Worm (Caenorhabditis elegans) whole organism, young adult: ENCODE data around the gene F14B8.6.

ENCODE experiments used
- B0035.1 ChIP-seq: sonication (generic microtip); optimal IDR thresholded peaks from 2 replicates; lab custom pipeline; 2016; ENCODE audit warnings: missing genetic modification characterization, mild to moderate bottlenecking, missing compliant biosample characterization, missing genotype, missing genetic modification reagents
- B0261.1 ChIP-seq: sonication (generic microtip); optimal IDR thresholded peaks from 2 replicates; lab custom pipeline; 2016; ENCODE audit warnings: mild to moderate bottlenecking, missing genetic modification characterization, moderate library complexity, missing compliant biosample characterization
- D2030.7 ChIP-seq: fragments of 200-800 bp; sonication (Bioruptor generic); IDR thresholded peaks from 2 replicates; pipeline ENCODE4 v1.3.6; 2022; ENCODE audit warnings: missing genetic modification reagents, missing genetic modification characterization, missing compliant biosample characterization
- F10E7.11 ChIP-seq: sonication (generic microtip); optimal IDR thresholded peaks from 2 replicates; lab custom pipeline; 2017; ENCODE audit warnings: mild to moderate bottlenecking, missing genetic modification characterization, moderate library complexity, missing compliant biosample characterization
- F22D6.2 ChIP-seq: sonication (generic microtip); optimal IDR thresholded peaks from 2 replicates; lab custom pipeline; 2016; ENCODE audit warnings: mild to moderate bottlenecking, missing genetic modification characterization, missing compliant biosample characterization
- F39B2.1 ChIP-seq: fragments of 200-800 bp; sonication (Bioruptor generic); IDR thresholded peaks from 2 replicates; pipeline ENCODE4 v1.3.6; 2022; ENCODE audit warnings: missing genetic modification reagents, missing genetic modification characterization, missing compliant biosample characterization
- K11D2.4 ChIP-seq: fragments of 200-800 bp; sonication (Bioruptor generic); IDR thresholded peaks from 2 replicates; pipeline ENCODE4 v1.3.6; 2022; ENCODE audit warnings: missing genetic modification reagents, missing genetic modification characterization, missing compliant biosample characterization
- K12H6.12 ChIP-seq: fragments of 200-800 bp; sonication (Bioruptor generic); optimal IDR thresholded peaks from 2 replicates; lab custom pipeline; 2018; ENCODE audit warnings: mild to moderate bottlenecking, missing genetic modification characterization, missing compliant biosample characterization
- Y53F4B.3 ChIP-seq: fragments of 200-800 bp; sonication (Bioruptor generic); IDR thresholded peaks from 2 replicates; pipeline ENCODE4 v1.3.6; 2022; ENCODE audit warnings: missing genetic modification reagents, missing genetic modification characterization, missing compliant biosample characterization
- Y79H2A.3 ChIP-seq: fragments of 200-800 bp; sonication (Bioruptor generic); conservative IDR thresholded peaks from 2 replicates; pipeline ENCODE4 v1.3.6; 2022; ENCODE audit warnings: missing genetic modification reagents, missing genetic modification characterization, missing compliant biosample characterization
- ama-1 ChIP-seq, 3 experiments: fragments of 150-350 bp in 1 of 3; sonication (generic microtip) in 2 of 3; optimal IDR thresholded peaks; 2 replicates each; lab custom pipeline; 2014 to 2018; ENCODE audit warnings: missing biosample characterization in 2 of 3, missing genetic modification characterization in 2 of 3, missing genetic modification reagents in 2 of 3
- aptf-2 ChIP-seq: fragments of 200-800 bp; sonication (Bioruptor generic); conservative IDR thresholded peaks from 2 replicates; pipeline ENCODE4 v1.3.6; 2022; ENCODE audit warnings: missing genetic modification reagents, missing genetic modification characterization, missing compliant biosample characterization
- aptf-3 ChIP-seq: fragments of 200-800 bp; sonication (Bioruptor generic); IDR thresholded peaks from 2 replicates; pipeline ENCODE4 v1.3.6; 2022; ENCODE audit warnings: missing genetic modification characterization, missing compliant biosample characterization
- atf-7 ChIP-seq: sonication (generic microtip); optimal IDR thresholded peaks from 2 replicates; lab custom pipeline; 2017; ENCODE audit warnings: mild to moderate bottlenecking, missing genetic modification characterization, missing compliant biosample characterization
- attf-5 ChIP-seq: fragments of 200-800 bp; sonication (Bioruptor generic); optimal IDR thresholded peaks from 2 replicates; lab custom pipeline; 2018; ENCODE audit warnings: mild to moderate bottlenecking, missing genetic modification characterization, missing compliant biosample characterization
- ceh-100 ChIP-seq: fragments of 200-800 bp; sonication (Bioruptor generic); IDR thresholded peaks from 2 replicates; pipeline ENCODE4 v1.3.6; 2022; ENCODE audit warnings: missing genetic modification reagents, missing genetic modification characterization, missing compliant biosample characterization
- ceh-27 ChIP-seq: fragments of 200-800 bp; sonication (Bioruptor generic); optimal IDR thresholded peaks from 2 replicates; lab custom pipeline; 2018; ENCODE audit warnings: mild to moderate bottlenecking, missing genetic modification characterization, moderate library complexity, missing compliant biosample characterization
- ceh-79 ChIP-seq: sonication (generic microtip); optimal IDR thresholded peaks from 2 replicates; lab custom pipeline; 2017; ENCODE audit warnings: mild to moderate bottlenecking, missing genetic modification characterization, missing compliant biosample characterization
- egl-44 ChIP-seq: fragments of 200-800 bp; sonication (Bioruptor generic); IDR thresholded peaks from 2 replicates; pipeline ENCODE4 v1.3.6; 2022; ENCODE audit warnings: missing genetic modification reagents, missing genetic modification characterization, missing compliant biosample characterization
- egrh-3 ChIP-seq: fragments of 200-800 bp; sonication (Bioruptor generic); IDR thresholded peaks from 2 replicates; pipeline ENCODE4 v1.3.6; 2022; ENCODE audit warnings: missing genetic modification reagents, missing genetic modification characterization, missing compliant biosample characterization
- ets-4 ChIP-seq: fragments of 200-800 bp; sonication (Bioruptor generic); optimal IDR thresholded peaks from 2 replicates; lab custom pipeline; 2018; ENCODE audit warnings: mild to moderate bottlenecking, missing genetic modification characterization, missing compliant biosample characterization
- gei-17 ChIP-seq: fragments of 200-800 bp; sonication (Bioruptor generic); optimal IDR thresholded peaks from 2 replicates; lab custom pipeline; 2018; ENCODE audit warnings: mild to moderate bottlenecking, missing genetic modification characterization, missing compliant biosample characterization
- him-1 ChIP-seq: sonication (generic microtip); optimal IDR thresholded peaks from 2 replicates; lab custom pipeline; 2016; ENCODE audit warnings: missing genotype, missing genetic modification reagents, missing genetic modification characterization, missing compliant biosample characterization
- hlh-12 ChIP-seq: sonication (generic microtip); optimal IDR thresholded peaks from 2 replicates; lab custom pipeline; 2016; ENCODE audit warnings: missing genetic modification characterization, missing compliant biosample characterization
- hmg-1.2 ChIP-seq: fragments of 200-800 bp; sonication (Bioruptor generic); IDR thresholded peaks from 2 replicates; pipeline ENCODE4 v1.3.6; 2022; ENCODE audit warnings: missing genetic modification reagents, missing genetic modification characterization, missing compliant biosample characterization
- hmg-20 ChIP-seq: fragments of 200-800 bp; sonication (Bioruptor generic); IDR thresholded peaks from 2 replicates; pipeline ENCODE4 v1.3.6; 2022; ENCODE audit warnings: missing genetic modification reagents, missing genetic modification characterization, missing compliant biosample characterization
- hrde-1 ChIP-seq: sonication (generic microtip); optimal IDR thresholded peaks from 2 replicates; lab custom pipeline; 2016; ENCODE audit warnings: missing genetic modification characterization, mild to moderate bottlenecking, missing compliant biosample characterization, moderate library complexity, missing genotype, missing genetic modification reagents, borderline replicate concordance
- hsf-1 ChIP-seq: fragments of 200-800 bp; sonication (Bioruptor generic); IDR thresholded peaks from 2 replicates; pipeline ENCODE4 v1.3.6; 2022; ENCODE audit warnings: missing genetic modification reagents, missing genetic modification characterization, missing compliant biosample characterization
- lin-26 ChIP-seq: fragments of 200-800 bp; sonication (Bioruptor generic); IDR thresholded peaks from 2 replicates; pipeline ENCODE4 v1.3.6; 2022; ENCODE audit warnings: missing genetic modification reagents, missing genetic modification characterization, missing compliant biosample characterization
- lin-54 ChIP-seq: fragments of 200-800 bp; sonication (Bioruptor generic); optimal IDR thresholded peaks from 2 replicates; lab custom pipeline; 2018; ENCODE audit warnings: mild to moderate bottlenecking, missing genetic modification characterization, missing compliant biosample characterization
- lir-1 ChIP-seq: fragments of 200-800 bp; sonication (Bioruptor generic); conservative IDR thresholded peaks from 2 replicates; pipeline ENCODE4 v1.3.6; 2022; ENCODE audit warnings: missing genetic modification reagents, missing genetic modification characterization, missing compliant biosample characterization
- madf-10 ChIP-seq: sonication (generic microtip); optimal IDR thresholded peaks from 2 replicates; lab custom pipeline; 2016; ENCODE audit warnings: mild to moderate bottlenecking, missing genetic modification characterization, missing compliant biosample characterization
- madf-3 ChIP-seq: fragments of 200-800 bp; sonication (Bioruptor generic); IDR thresholded peaks from 2 replicates; pipeline ENCODE4 v1.3.6; 2022; ENCODE audit warnings: missing genetic modification reagents, missing genetic modification characterization, missing compliant biosample characterization
- madf-6 ChIP-seq: fragments of 200-800 bp; sonication (Bioruptor generic); IDR thresholded peaks from 2 replicates; pipeline ENCODE4 v1.3.6; 2022; ENCODE audit warnings: missing genetic modification reagents, missing genetic modification characterization, missing compliant biosample characterization
- madf-8 ChIP-seq: fragments of 200-800 bp; sonication (Bioruptor generic); conservative IDR thresholded peaks from 2 replicates; pipeline ENCODE4 v1.3.6; 2022; ENCODE audit warnings: missing genetic modification reagents, missing genetic modification characterization, missing compliant biosample characterization
- mxl-1 ChIP-seq: sonication (generic microtip); optimal IDR thresholded peaks from 2 replicates; lab custom pipeline; 2016; ENCODE audit warnings: missing genetic modification characterization, missing compliant biosample characterization
- nfya-2 ChIP-seq: fragments of 200-800 bp; sonication (Bioruptor generic); IDR thresholded peaks from 2 replicates; pipeline ENCODE4 v1.3.6; 2022; ENCODE audit warnings: missing genetic modification reagents, missing genetic modification characterization, missing compliant biosample characterization
- nhr-80 ChIP-seq: sonication (generic microtip); optimal IDR thresholded peaks from 2 replicates; lab custom pipeline; 2016; ENCODE audit warnings: missing genetic modification characterization, missing compliant biosample characterization
- nhr-90 ChIP-seq: sonication (generic microtip); optimal IDR thresholded peaks from 2 replicates; lab custom pipeline; 2016; ENCODE audit warnings: missing genotype, mild to moderate bottlenecking, missing genetic modification characterization, missing compliant biosample characterization
- pha-4 ChIP-seq: fragments of 150-350 bp; sonication (generic microtip); optimal IDR thresholded peaks from 2 replicates; lab custom pipeline; 2014; ENCODE audit warnings: missing biosample characterization, missing genetic modification reagents, missing genetic modification characterization
- sea-2 ChIP-seq: fragments of 200-800 bp; sonication (Bioruptor generic); IDR thresholded peaks from 2 replicates; pipeline ENCODE4 v1.3.6; 2022; ENCODE audit warnings: missing genetic modification characterization, missing compliant biosample characterization
- snpc-1.1 ChIP-seq: sonication (generic microtip); optimal IDR thresholded peaks from 2 replicates; lab custom pipeline; 2017; ENCODE audit warnings: missing genetic modification characterization, mild to moderate bottlenecking, missing compliant biosample characterization, antibody characterized with exemption, moderate library complexity, missing genotype, missing genetic modification reagents; ENCODE audit not compliant: insufficient read depth
- tbp1 ChIP-seq: fragments of 200-800 bp; sonication (Bioruptor generic); optimal IDR thresholded peaks from 2 replicates; lab custom pipeline; 2018; ENCODE audit warnings: mild to moderate bottlenecking, missing genetic modification characterization, missing compliant biosample characterization
- tbx-9 ChIP-seq: sonication (generic microtip); optimal IDR thresholded peaks from 2 replicates; lab custom pipeline; 2016; ENCODE audit warnings: borderline replicate concordance, missing genetic modification characterization, inconsistent platforms, missing compliant biosample characterization
- xnd-1 ChIP-seq: sonication (generic microtip); optimal IDR thresholded peaks from 2 replicates; lab custom pipeline; 2016; ENCODE audit warnings: missing genotype, missing genetic modification reagents, missing genetic modification characterization, missing compliant biosample characterization
- zfh-2 ChIP-seq: fragments of 200-800 bp; sonication (Bioruptor generic); conservative IDR thresholded peaks from 2 replicates; pipeline ENCODE4 v1.3.6; 2022; ENCODE audit warnings: missing genetic modification reagents, missing genetic modification characterization, missing compliant biosample characterization
- zim-3 ChIP-seq: sonication (generic microtip); optimal IDR thresholded peaks from 2 replicates; lab custom pipeline; 2017; ENCODE audit warnings: mild to moderate bottlenecking, missing genetic modification characterization, moderate library complexity, missing compliant biosample characterization
- ztf-18 ChIP-seq: sonication (generic microtip); optimal IDR thresholded peaks from 2 replicates; lab custom pipeline; 2016; ENCODE audit warnings: missing genotype, mild to moderate bottlenecking, missing genetic modification characterization, missing compliant biosample characterization
- ztf-28 ChIP-seq: fragments of 200-800 bp; sonication (Bioruptor generic); IDR thresholded peaks from 2 replicates; pipeline ENCODE4 v1.3.6; 2022; ENCODE audit warnings: missing genetic modification reagents, missing genetic modification characterization, missing compliant biosample characterization

Gene F14B8.6

DNA sequence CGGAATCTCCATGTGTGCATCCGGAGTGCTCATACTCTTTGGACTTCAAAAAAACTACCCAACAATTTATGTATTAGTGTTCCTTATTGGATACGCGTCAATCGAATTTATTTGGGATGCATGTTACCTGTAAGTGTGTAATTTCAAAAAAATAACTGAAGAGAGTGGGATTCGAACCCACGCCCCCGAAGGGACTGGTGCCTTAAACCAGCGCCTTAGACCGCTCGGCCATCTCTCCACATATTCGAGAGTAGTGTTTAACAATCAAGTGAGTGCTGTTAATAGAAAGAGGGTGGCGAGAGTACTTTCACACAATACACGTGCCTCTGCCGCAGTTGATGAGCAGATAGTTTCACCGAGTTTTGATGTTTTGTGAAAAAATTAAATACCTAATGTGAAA is 29.3 kb downstream of the F14B8.6 start:
- TF ChIP-seq ceh-79 (tag; lab: Kevin White, UChicago) (peak; percentile 57), tbp1 (GFP tag; lab: Kevin White, UChicago) (peak; percentile 95), F10E7.11 (tag; lab: Kevin White, UChicago) (no peak), aptf-2 (GFP tag; lab: Robert Waterston, UW) (no peak), gei-17 (GFP tag; lab: Kevin White, UChicago) (peak; percentile 48), nfya-2 (no peak), madf-8 (GFP tag; lab: Robert Waterston, UW) (no peak), madf-10 (tag; lab: Kevin White, UChicago) (peak; percentile 49), sea-2 (GFP tag; lab: Robert Waterston, UW) (no peak), Y53F4B.3 (GFP tag; lab: Robert Waterston, UW) (0 out of 2 replicates have a peak, but pooled peaks have one; percentile 39), ama-1 (optimal IDR thresholded peaks at IDR 0.05; lab: Kevin White, UChicago) (no peak), ama-1 (GFP tag; optimal IDR thresholded peaks at IDR 0.05; lab: Kevin White, UChicago) (peak; percentile 42 to 73), attf-5 (GFP tag; lab: Kevin White, UChicago) (peak; percentile 55), F39B2.1 (GFP tag; lab: Robert Waterston, UW) (no peak), xnd-1 (tag; lab: Kevin White, UChicago) (no peak), egl-44 (GFP tag; lab: Robert Waterston, UW) (0 out of 2 replicates have a peak, but pooled peaks have one; percentile 72), lir-1 (GFP tag; lab: Robert Waterston, UW) (no peak), hmg-1.2 (GFP tag; lab: Robert Waterston, UW) (peak; percentile 80), ets-4 (no peak), K11D2.4 (GFP tag; lab: Robert Waterston, UW) (0 out of 2 replicates have a peak, but pooled peaks have one; percentile 11), ztf-18 (no peak), D2030.7 (GFP tag; lab: Robert Waterston, UW) (peak; percentile 69), madf-6 (no peak), him-1 (peak; percentile 88), hrde-1 (tag; lab: Kevin White, UChicago) (peak; percentile 71), hlh-12 (tag; lab: Kevin White, UChicago) (peak; percentile 46), ztf-28 (GFP tag; lab: Robert Waterston, UW) (no peak), aptf-3 (0 out of 2 replicates have a peak, but pooled peaks have one; percentile 49), mxl-1 (tag; lab: Kevin White, UChicago) (peak; percentile 72), F22D6.2 (tag; lab: Kevin White, UChicago) (no peak), atf-7 (tag; lab: Kevin White, UChicago) (no peak), hmg-20 (GFP tag; lab: Robert Waterston, UW) (peak; percentile 56; the same call in 1 of the 2 replicates), snpc-1.1 (peak; percentile 1), B0261.1 (peak; percentile 93), ceh-27 (GFP tag; lab: Kevin White, UChicago) (peak; percentile 19), K12H6.12 (tag; lab: Kevin White, UChicago) (peak; percentile 43), tbx-9 (tag; lab: Kevin White, UChicago) (no peak), zfh-2 (GFP tag; lab: Robert Waterston, UW) (no peak), nhr-90 (tag; lab: Kevin White, UChicago) (peak; percentile 82), egrh-3 (GFP tag; lab: Robert Waterston, UW) (peak; percentile 32), Y79H2A.3 (GFP tag; lab: Robert Waterston, UW) (no peak), lin-54 (GFP tag; lab: Kevin White, UChicago) (peak; percentile 42), ceh-100 (GFP tag; lab: Robert Waterston, UW) (peak; percentile 59), hsf-1 (GFP tag; lab: Robert Waterston, UW) (no peak), lin-26 (no peak; the same call in 1 of the 2 replicates), B0035.1 (tag; lab: Kevin White, UChicago) (peak; percentile 4), pha-4 (no peak), nhr-80 (peak; percentile 36), zim-3 (tag; lab: Kevin White, UChicago) (peak; percentile 86), madf-3 (0 out of 2 replicates have a peak, but pooled peaks have one; percentile 58)
